Fruit fly (Drosophila melanogaster) whole organism, embryonic: Measurements from ENCODE around the gene Utx.

ENCODE experiments used
- Antp ChIP-seq: fragments of 200-800 bp; sonication (Bioruptor generic); optimal IDR thresholded peaks from 3 replicates; lab custom pipeline; 2016; ENCODE audit warnings: missing biosample characterization, missing genetic modification characterization
- B-H2 ChIP-seq: fragments of 200-800 bp; sonication (Bioruptor generic); optimal IDR thresholded peaks from 2 replicates; lab custom pipeline; 2018; ENCODE audit warnings: missing biosample characterization, mild to moderate bottlenecking, missing genetic modification characterization
- BEAF-32 ChIP-seq: fragments of 200-800 bp; sonication (Bioruptor generic); optimal IDR thresholded peaks from 3 replicates; lab custom pipeline; 2017; ENCODE audit warnings: missing biosample characterization, missing genetic modification characterization, mild to moderate bottlenecking, moderate library complexity, missing genetic modification reagents
- Blimp-1 ChIP-seq: fragments of 200-800 bp; sonication (Bioruptor generic); optimal IDR thresholded peaks from 3 replicates; lab custom pipeline; 2018; ENCODE audit warnings: missing biosample characterization, missing genetic modification characterization, mild to moderate bottlenecking, moderate library complexity, missing genetic modification reagents
- CG10267 ChIP-seq: fragments of 200-800 bp; sonication (Bioruptor generic); optimal IDR thresholded peaks from 2 replicates; lab custom pipeline; 2018; ENCODE audit warnings: missing biosample characterization, mild to moderate bottlenecking, missing genetic modification characterization, moderate library complexity
- CG10321 ChIP-seq: fragments of 200-800 bp; sonication (Bioruptor generic); IDR thresholded peaks from 2 replicates; pipeline ENCODE4 v1.3.6; 2022; ENCODE audit warnings: missing biosample characterization, missing genetic modification characterization
- CG10654 ChIP-seq: fragments of 200-800 bp; sonication (Bioruptor generic); optimal IDR thresholded peaks from 2 replicates; lab custom pipeline; 2016; ENCODE audit warnings: missing biosample characterization, missing genetic modification characterization
- CG12299 ChIP-seq: fragments of 200-800 bp; sonication (Bioruptor generic); optimal IDR thresholded peaks from 2 replicates; lab custom pipeline; 2018; ENCODE audit warnings: missing biosample characterization, mild to moderate bottlenecking, missing genetic modification characterization
- CG12659 ChIP-seq: fragments of 200-800 bp; sonication (Bioruptor generic); optimal IDR thresholded peaks from 3 replicates; lab custom pipeline; 2017; ENCODE audit warnings: mild to moderate bottlenecking, missing biosample characterization, missing genetic modification reagents, missing genetic modification characterization
- CG13296 ChIP-seq: fragments of 200-800 bp; sonication (Bioruptor generic); optimal IDR thresholded peaks from 3 replicates; lab custom pipeline; 2018; ENCODE audit warnings: missing biosample characterization, mild to moderate bottlenecking, missing genetic modification characterization
- CG1603 ChIP-seq: fragments of 200-800 bp; sonication (Bioruptor generic); optimal IDR thresholded peaks from 2 replicates; lab custom pipeline; 2019; ENCODE audit warnings: missing biosample characterization, mild to moderate bottlenecking, missing genetic modification characterization, moderate library complexity
- CG17802 ChIP-seq: fragments of 200-800 bp; sonication (Bioruptor generic); optimal IDR thresholded peaks from 2 replicates; lab custom pipeline; 2018; ENCODE audit warnings: missing biosample characterization, mild to moderate bottlenecking, missing genetic modification characterization, moderate library complexity
- CG17912 ChIP-seq: fragments of 200-800 bp; sonication (Bioruptor generic); optimal IDR thresholded peaks from 2 replicates; lab custom pipeline; 2018; ENCODE audit warnings: missing biosample characterization, mild to moderate bottlenecking, missing genetic modification characterization
- CG2712 ChIP-seq: fragments of 200-800 bp; optimal IDR thresholded peaks from 3 replicates; lab custom pipeline; 2019; ENCODE audit warnings: missing biosample characterization, mild to moderate bottlenecking, missing genetic modification characterization, moderate library complexity
- CG34224 ChIP-seq: fragments of 200-800 bp; sonication (Bioruptor generic); IDR thresholded peaks from 3 replicates; pipeline ENCODE4 v1.3.6; 2022; ENCODE audit warnings: missing biosample characterization, missing genetic modification characterization; ENCODE audit not compliant: partially characterized antibody
- CG3995 ChIP-seq: fragments of 200-800 bp; sonication (Bioruptor generic); optimal IDR thresholded peaks from 3 replicates; lab custom pipeline; 2016; ENCODE audit warnings: missing biosample characterization, missing genetic modification characterization
- CG4617 ChIP-seq: fragments of 200-800 bp; sonication (Bioruptor generic); optimal IDR thresholded peaks from 3 replicates; lab custom pipeline; 2016; ENCODE audit warnings: missing biosample characterization, missing genetic modification characterization, borderline replicate concordance
- CG9797 ChIP-seq: fragments of 200-800 bp; sonication (Bioruptor generic); optimal IDR thresholded peaks from 3 replicates; lab custom pipeline; 2018; ENCODE audit warnings: missing biosample characterization, mild to moderate bottlenecking, missing genetic modification characterization
- Dll ChIP-seq: fragments of 200-800 bp; sonication (Bioruptor generic); IDR thresholded peaks from 4 replicates; pipeline ENCODE4 v1.3.6; 2022; ENCODE audit warnings: missing biosample characterization, missing genetic modification characterization; ENCODE audit not compliant: partially characterized antibody
- Dp ChIP-seq: fragments of 200-800 bp; sonication (Bioruptor generic); optimal IDR thresholded peaks from 2 replicates; lab custom pipeline; 2018; ENCODE audit warnings: missing biosample characterization, mild to moderate bottlenecking, missing genetic modification characterization, moderate library complexity
- E2f2 ChIP-seq: fragments of 200-800 bp; sonication (Bioruptor generic); IDR thresholded peaks from 2 replicates; pipeline ENCODE4 v1.3.6; 2022; ENCODE audit warnings: missing biosample characterization, missing genetic modification characterization
- Elba2 ChIP-seq: fragments of 200-800 bp; sonication (Bioruptor generic); optimal IDR thresholded peaks from 3 replicates; lab custom pipeline; 2016; ENCODE audit warnings: missing biosample characterization, missing genetic modification characterization
- Ets97D ChIP-seq: fragments of 200-800 bp; sonication (Bioruptor generic); optimal IDR thresholded peaks from 3 replicates; lab custom pipeline; 2016; ENCODE audit warnings: missing biosample characterization, missing genetic modification characterization
- HLH54F ChIP-seq: fragments of 200-800 bp; sonication (Bioruptor generic); optimal IDR thresholded peaks from 3 replicates; lab custom pipeline; 2016; ENCODE audit warnings: missing biosample characterization, missing genetic modification characterization
- Kr ChIP-seq: fragments of 200-800 bp; sonication (Bioruptor generic); optimal IDR thresholded peaks from 2 replicates; lab custom pipeline; 2017; ENCODE audit warnings: missing biosample characterization, mild to moderate bottlenecking, missing genetic modification characterization
- Lhr ChIP-seq: fragments of 200-800 bp; sonication (Bioruptor generic); optimal IDR thresholded peaks from 3 replicates; lab custom pipeline; 2017; ENCODE audit warnings: mild to moderate bottlenecking, missing biosample characterization, missing genetic modification reagents, missing genetic modification characterization
- MBD-R2 ChIP-seq: fragments of 200-800 bp; sonication (Bioruptor generic); IDR thresholded peaks from 2 replicates; pipeline ENCODE4 v1.3.6; 2022; ENCODE audit warnings: missing biosample characterization, missing genetic modification characterization
- Myb ChIP-seq: fragments of 200-800 bp; sonication (Bioruptor generic); optimal IDR thresholded peaks from 2 replicates; lab custom pipeline; 2016; ENCODE audit warnings: missing biosample characterization, missing genetic modification characterization
- Pdp1 ChIP-seq, 2 experiments: fragments of 200-800 bp; sonication (Bioruptor generic); optimal IDR thresholded peaks; 3 replicates each; lab custom pipeline; 2016; ENCODE audit warnings: missing biosample characterization in 2 of 2, missing genetic modification characterization in 2 of 2, mild to moderate bottlenecking in 1 of 2, moderate library complexity in 1 of 2
- Ptx1 ChIP-seq: fragments of 200-800 bp; sonication (Bioruptor generic); IDR thresholded peaks from 2 replicates; pipeline ENCODE4 v1.3.6; 2022; ENCODE audit warnings: missing biosample characterization, missing genetic modification characterization
- Sry-δ ChIP-seq: fragments of 200-800 bp; sonication (Bioruptor generic); optimal IDR thresholded peaks from 2 replicates; lab custom pipeline; 2016; ENCODE audit warnings: missing biosample characterization, missing genetic modification characterization
- cas ChIP-seq: fragments of 200-800 bp; sonication (Bioruptor generic); IDR thresholded peaks from 2 replicates; pipeline ENCODE4 v1.3.6; 2022; ENCODE audit warnings: missing biosample characterization, missing genetic modification characterization
- chinmo ChIP-seq: fragments of 200-800 bp; sonication (Bioruptor generic); IDR thresholded peaks from 4 replicates; pipeline ENCODE4 v1.3.6; 2022; ENCODE audit warnings: missing biosample characterization, missing genetic modification characterization; ENCODE audit not compliant: partially characterized antibody
- eyg ChIP-seq: fragments of 200-800 bp; sonication (Bioruptor generic); optimal IDR thresholded peaks from 3 replicates; lab custom pipeline; 2016; ENCODE audit warnings: missing biosample characterization, missing genetic modification characterization
- gfzf ChIP-seq: fragments of 200-800 bp; sonication (Bioruptor generic); optimal IDR thresholded peaks from 2 replicates; lab custom pipeline; 2016; ENCODE audit warnings: missing biosample characterization, mild to moderate bottlenecking, missing genetic modification characterization, moderate library complexity
- her ChIP-seq: fragments of 200-800 bp; sonication (Bioruptor generic); optimal IDR thresholded peaks from 2 replicates; lab custom pipeline; 2016; ENCODE audit warnings: missing biosample characterization, missing genetic modification characterization
- knrl ChIP-seq: fragments of 200-800 bp; sonication (Bioruptor generic); IDR thresholded peaks from 3 replicates; pipeline ENCODE4 v1.3.6; 2022; ENCODE audit warnings: missing biosample characterization, missing genetic modification characterization; ENCODE audit not compliant: partially characterized antibody
- nmo ChIP-seq: fragments of 200-800 bp; sonication (Bioruptor generic); optimal IDR thresholded peaks from 2 replicates; lab custom pipeline; 2018; ENCODE audit warnings: missing biosample characterization, mild to moderate bottlenecking, missing genetic modification characterization, moderate library complexity
- onecut ChIP-seq: fragments of 200-800 bp; sonication (Bioruptor generic); IDR thresholded peaks from 2 replicates; pipeline ENCODE4 v1.3.6; 2022; ENCODE audit warnings: missing biosample characterization, missing genetic modification characterization
- otp ChIP-seq: fragments of 200-800 bp; sonication (Bioruptor generic); IDR thresholded peaks from 3 replicates; pipeline ENCODE4, ENCODE4 v1.3.6; 2022; ENCODE audit warnings: missing biosample characterization, missing genetic modification characterization
- pfk ChIP-seq: fragments of 200-800 bp; sonication (Bioruptor generic); optimal IDR thresholded peaks from 2 replicates; lab custom pipeline; 2018; ENCODE audit warnings: missing biosample characterization, mild to moderate bottlenecking, missing genetic modification characterization, moderate library complexity
- prd ChIP-seq, 3 experiments: fragments of >200 bp in 2 of 3; fragments of 200-800 bp in 1 of 3; sonication (Bioruptor generic) in 1 of 3; optimal IDR thresholded peaks in 2 of 3; IDR thresholded peaks in 1 of 3; 2 replicates in 2 of 3; 3 replicates in 1 of 3; pipeline versions ENCODE4 v1.3.6 to Lab custom; 2017 to 2022; ENCODE audit warnings: missing biosample characterization in 1 of 3, missing genetic modification characterization in 1 of 3
- sens ChIP-seq: fragments of 200-800 bp; sonication (Bioruptor generic); peaks from one replicate; lab custom pipeline; 2016; ENCODE audit warnings: missing biosample characterization, missing genetic modification characterization
- slou ChIP-seq: fragments of 200-800 bp; sonication (Bioruptor generic); optimal IDR thresholded peaks from 3 replicates; lab custom pipeline; 2016; ENCODE audit warnings: missing biosample characterization, missing genetic modification characterization
- stwl ChIP-seq: fragments of 200-800 bp; sonication (Bioruptor generic); optimal IDR thresholded peaks from 3 replicates; lab custom pipeline; 2018; ENCODE audit warnings: missing biosample characterization, mild to moderate bottlenecking, missing genetic modification characterization, moderate library complexity
- sug ChIP-seq: fragments of 200-800 bp; optimal IDR thresholded peaks from 2 replicates; lab custom pipeline; 2019; ENCODE audit warnings: missing biosample characterization, mild to moderate bottlenecking, missing genetic modification characterization, moderate library complexity
- unc-4 ChIP-seq: fragments of 200-800 bp; sonication (Bioruptor generic); IDR thresholded peaks from 2 replicates; pipeline ENCODE4 v1.3.6; 2022; ENCODE audit warnings: missing biosample characterization, missing genetic modification characterization; ENCODE audit not compliant: partially characterized antibody
- zen ChIP-seq: fragments of 200-800 bp; sonication (Bioruptor generic); optimal IDR thresholded peaks from 3 replicates; lab custom pipeline; 2018; ENCODE audit warnings: missing biosample characterization, mild to moderate bottlenecking, missing genetic modification characterization, moderate library complexity
- zfh1 ChIP-seq: fragments of 200-800 bp; sonication (Bioruptor generic); IDR thresholded peaks from 3 replicates; pipeline ENCODE4 v1.3.6; 2022; ENCODE audit warnings: missing biosample characterization, missing genetic modification characterization

The Utx gene

dm6 chr2L:10311822-10312221, 33.2 kb upstream of the Utx start (continued):
- peak; percentile 69 for TF ChIP-seq CG9797 (GFP tag; lab: Kevin White, UChicago)
- no peak for TF ChIP-seq CG17912 (GFP tag; lab: Kevin White, UChicago)
- peak; percentile 42 for TF ChIP-seq Sry-δ (GFP tag; lab: Kevin White, UChicago)
- TF ChIP-seq B-H2 (GFP tag; lab: Kevin White, UChicago), result no peak
- TF ChIP-seq CG12299 (tag; lab: Kevin White, UChicago), result no peak
- peak; percentile 38 for TF ChIP-seq Ets97D (GFP tag; lab: Kevin White, UChicago)
- TF ChIP-seq eyg, result no peak
- peak in 1 of 2 experiments; percentile 23 for TF ChIP-seq Pdp1 (GFP tag; optimal IDR thresholded peaks at IDR 0.05; lab: Kevin White, UChicago)
- no peak for TF ChIP-seq her
- 0 out of 4 replicates have a peak, but pooled peaks have one; percentile 50 for TF ChIP-seq chinmo (GFP tag; lab: Robert Waterston, UW)
- TF ChIP-seq CG12659 (GFP tag; lab: Kevin White, UChicago), result peak; percentile 62
- TF ChIP-seq Elba2 (GFP tag; lab: Kevin White, UChicago), result peak; percentile 27
- TF ChIP-seq CG34224 (GFP tag; lab: Robert Waterston, UW), result 0 out of 3 replicates have a peak, but pooled peaks have one; percentile 12
- no peak for TF ChIP-seq Antp
- TF ChIP-seq sens (GFP tag; lab: Kevin White, UChicago), result peak; percentile 72
- peak; percentile 7 for TF ChIP-seq CG2712 (tag; lab: Kevin White, UChicago)
- peak; percentile 52 for TF ChIP-seq BEAF-32 (GFP tag; lab: Kevin White, UChicago)
- TF ChIP-seq stwl, result peak; percentile 63
- no peak for TF ChIP-seq cas (GFP tag; lab: Robert Waterston, UW)
- TF ChIP-seq gfzf (GFP tag; lab: Kevin White, UChicago), result peak; percentile 76
- TF ChIP-seq prd (optimal IDR thresholded peaks at IDR 0.05; lab: Kevin White, UChicago), result no peak
- no peak for TF ChIP-seq prd (GFP tag; IDR thresholded peaks at IDR 0.05; lab: Robert Waterston, UW)
- TF ChIP-seq HLH54F, result no peak
- no peak for TF ChIP-seq Blimp-1 (GFP tag; lab: Kevin White, UChicago)
- no peak for TF ChIP-seq onecut
- TF ChIP-seq zen, result peak; percentile 26
- peak; percentile 65 for TF ChIP-seq MBD-R2 (GFP tag; lab: Robert Waterston, UW)
- TF ChIP-seq Lhr (GFP tag; lab: Kevin White, UChicago), result no peak
- peak; percentile 9 for TF ChIP-seq nmo (GFP tag; lab: Kevin White, UChicago)
- TF ChIP-seq CG13296 (GFP tag; lab: Kevin White, UChicago), result peak; percentile 2
- TF ChIP-seq Myb (GFP tag; lab: Kevin White, UChicago), result peak; percentile 90
- TF ChIP-seq Ptx1 (GFP tag; lab: Robert Waterston, UW), result no peak
- TF ChIP-seq unc-4 (GFP tag; lab: Robert Waterston, UW), result peak; percentile 38; the same call in 1 of the 2 replicates
- no peak for TF ChIP-seq CG10321 (GFP tag; lab: Robert Waterston, UW)
- peak; percentile 34 for TF ChIP-seq CG17802 (tag; lab: Kevin White, UChicago)
- TF ChIP-seq knrl (GFP tag; lab: Robert Waterston, UW), result no peak
- peak; percentile 31 for TF ChIP-seq E2f2 (GFP tag; lab: Robert Waterston, UW)
- TF ChIP-seq sug, result peak; percentile 12
- TF ChIP-seq CG10267 (tag; lab: Kevin White, UChicago), result peak; percentile 5
- TF ChIP-seq slou (GFP tag; lab: Kevin White, UChicago), result no peak
- peak; percentile 99 for TF ChIP-seq CG1603 (tag; lab: Kevin White, UChicago)
- TF ChIP-seq CG4617 (GFP tag; lab: Kevin White, UChicago), result peak; percentile 76
- TF ChIP-seq zfh1 (GFP tag; lab: Robert Waterston, UW), result no peak
- peak; percentile 41 for TF ChIP-seq Dp (GFP tag; lab: Kevin White, UChicago)
- TF ChIP-seq otp, result no peak
- TF ChIP-seq CG3995 (GFP tag; lab: Kevin White, UChicago), result peak; percentile 10
- TF ChIP-seq Dll (GFP tag; lab: Robert Waterston, UW), result peak; percentile 42; the same call in 1 of the 4 replicates
- TF ChIP-seq CG10654 (GFP tag; lab: Kevin White, UChicago), result no peak
- peak; percentile 95 for TF ChIP-seq pfk (GFP tag; lab: Kevin White, UChicago)
- no peak for TF ChIP-seq Kr (GFP tag; lab: Kevin White, UChicago)
